Fruit fly (Drosophila melanogaster) whole organism, wandering third instar larva: ENCODE data around the gene lab.

Experiments
- Dfd ChIP-seq: fragments of >200 bp; optimal IDR thresholded peaks from 2 replicates; lab custom pipeline; 2017; ENCODE audit warnings: missing biosample characterization, missing genetic modification characterization
- Hr78 ChIP-seq: fragments of >200 bp; optimal IDR thresholded peaks from 2 replicates; lab custom pipeline; 2017; ENCODE audit warnings: missing biosample characterization, missing genetic modification characterization
- Hr83 ChIP-seq: fragments of 200-300 bp; sonication (Bioruptor generic); optimal IDR thresholded peaks from 2 replicates; lab custom pipeline; 2016; ENCODE audit warnings: missing biosample characterization, mild to moderate bottlenecking, missing genetic modification characterization, moderate library complexity; ENCODE audit not compliant: poor library complexity, severe bottlenecking
- Myc ChIP-seq: fragments of >200 bp; optimal IDR thresholded peaks from 2 replicates; lab custom pipeline; 2017
- OdsH ChIP-seq: fragments of 200-800 bp; sonication (Bioruptor generic); optimal IDR thresholded peaks from 2 replicates; lab custom pipeline; 2016; ENCODE audit warnings: missing biosample characterization, mild to moderate bottlenecking, missing genetic modification characterization
- Rel ChIP-seq, 2 experiments: fragments of 200-800 bp; sonication (Bioruptor generic) in 1 of 2; optimal IDR thresholded peaks; 2 replicates in 1 of 2; 3 replicates in 1 of 2; lab custom pipeline; 2016 to 2019; ENCODE audit warnings: mild to moderate bottlenecking in 2 of 2, missing biosample characterization in 2 of 2, missing genetic modification characterization in 2 of 2, moderate library complexity in 1 of 2
- br ChIP-seq: fragments of 200-800 bp; sonication (Bioruptor generic); optimal IDR thresholded peaks from 2 replicates; lab custom pipeline; 2016; ENCODE audit warnings: missing biosample characterization, missing genetic modification characterization
- dsf ChIP-seq: sonication (Bioruptor generic); optimal IDR thresholded peaks from 2 replicates; lab custom pipeline; 2016; ENCODE audit warnings: missing biosample characterization, missing genetic modification characterization, borderline replicate concordance
- psq ChIP-seq: fragments of 200-800 bp; sonication (Bioruptor generic); optimal IDR thresholded peaks from 3 replicates; lab custom pipeline; 2017; ENCODE audit warnings: missing biosample characterization, mild to moderate bottlenecking, missing genetic modification characterization, moderate library complexity
- rgr ChIP-seq: fragments of 200-800 bp; sonication (Bioruptor generic); optimal IDR thresholded peaks from 3 replicates; lab custom pipeline; 2016; ENCODE audit warnings: missing biosample characterization, mild to moderate bottlenecking, missing genetic modification characterization
- sv ChIP-seq: fragments of 200-800 bp; sonication (Bioruptor generic); optimal IDR thresholded peaks from 3 replicates; lab custom pipeline; 2016; ENCODE audit warnings: missing biosample characterization, missing genetic modification characterization
- usp ChIP-seq: fragments of >200 bp; optimal IDR thresholded peaks from 2 replicates; lab custom pipeline; 2017; ENCODE audit warnings: missing biosample characterization, missing genetic modification characterization

- TF ChIP-seq psq, result no peak
- no peak for TF ChIP-seq br (GFP tag; lab: Kevin White, UChicago)
- TF ChIP-seq rgr (GFP tag; lab: Kevin White, UChicago), result no peak
- no peak for TF ChIP-seq OdsH (GFP tag; lab: Kevin White, UChicago)
- no peak for TF ChIP-seq usp (GFP tag; lab: Kevin White, UChicago)
- no peak for TF ChIP-seq Rel (GFP tag; optimal IDR thresholded peaks at IDR 0.05; lab: Kevin White, UChicago)
- no peak for TF ChIP-seq Rel (tag; optimal IDR thresholded peaks at IDR 0.05; lab: Kevin White, UChicago)
- TF ChIP-seq dsf (GFP tag; lab: Kevin White, UChicago), result no peak
- no peak for TF ChIP-seq sv (GFP tag; lab: Kevin White, UChicago)
- no peak for TF ChIP-seq Hr83 (GFP tag; lab: Kevin White, UChicago)
- TF ChIP-seq Hr78, result no peak
- no peak for TF ChIP-seq Dfd
- TF ChIP-seq Myc (lab: Kevin White, UChicago), result no peak
Observed at dm6 chr3R:6706327-6706726, 27.9 kb upstream of the lab start.
